Worm (Caenorhabditis elegans) whole organism, L4 larva: ENCODE data around the gene ptr-25.

Experiments
- R02D3.7 ChIP-seq: fragments of 150-350 bp; sonication (generic microtip); optimal IDR thresholded peaks from 3 replicates; lab custom pipeline; 2014; ENCODE audit warnings: missing biosample characterization, missing genetic modification characterization
- T20F7.1 ChIP-seq: fragments of 200-800 bp; sonication (Bioruptor generic); optimal IDR thresholded peaks from 2 replicates; lab custom pipeline; 2018; ENCODE audit warnings: mild to moderate bottlenecking, missing genetic modification characterization, missing compliant biosample characterization
- T26A8.4 ChIP-seq: fragments of 200-800 bp; sonication (Bioruptor generic); IDR thresholded peaks from 2 replicates; pipeline ENCODE4 v1.3.6; 2022; ENCODE audit warnings: missing genetic modification characterization, missing compliant biosample characterization
- Y105C5A.15 ChIP-seq: fragments of 200-800 bp; sonication (Bioruptor generic); IDR thresholded peaks from 2 replicates; pipeline ENCODE4 v1.3.6; 2022; ENCODE audit warnings: missing genetic modification characterization, missing compliant biosample characterization
- Y48G9A.11 ChIP-seq: fragments of 200-800 bp; sonication (Bioruptor generic); IDR thresholded peaks from 2 replicates; pipeline ENCODE4 v1.3.6; 2022; ENCODE audit warnings: missing genetic modification reagents, missing genetic modification characterization, missing compliant biosample characterization
- ZK546.5 ChIP-seq, 2 experiments: sonication (generic microtip); optimal IDR thresholded peaks; 2 replicates each; lab custom pipeline; 2017; ENCODE audit warnings: missing biosample characterization in 2 of 2, missing genetic modification characterization in 2 of 2
- ama-1 ChIP-seq: fragments of 150-350 bp; optimal IDR thresholded peaks from 2 replicates; lab custom pipeline; 2014; ENCODE audit warnings: inconsistent platforms, mixed read lengths
- ceh-44 ChIP-seq: fragments of 200-800 bp; sonication (Bioruptor generic); IDR thresholded peaks from 2 replicates; pipeline ENCODE4 v1.3.6; 2022; ENCODE audit warnings: missing genetic modification reagents, missing genetic modification characterization, missing compliant biosample characterization
- ces-1 ChIP-seq: fragments of 150-350 bp; sonication (generic microtip); optimal IDR thresholded peaks from 4 replicates; lab custom pipeline; 2014; ENCODE audit warnings: missing biosample characterization, missing genetic modification reagents, missing genetic modification characterization
- cey-2 ChIP-seq: sonication (generic microtip); optimal IDR thresholded peaks from 3 replicates; lab custom pipeline; 2017; ENCODE audit warnings: missing genetic modification characterization, mild to moderate bottlenecking, missing compliant biosample characterization, antibody characterized with exemption, borderline replicate concordance; ENCODE audit not compliant: insufficient read depth
- daf-12 ChIP-seq: fragments of 150-350 bp; optimal IDR thresholded peaks from 2 replicates; lab custom pipeline; 2014; ENCODE audit warnings: missing biosample characterization, missing genetic modification reagents, missing genetic modification characterization
- daf-19 ChIP-seq: fragments of 200-800 bp; sonication (Bioruptor generic); conservative IDR thresholded peaks from 2 replicates; pipeline ENCODE4 v1.3.6; 2022; ENCODE audit warnings: missing genetic modification characterization, missing compliant biosample characterization
- daf-8 ChIP-seq: fragments of 200-800 bp; sonication (Bioruptor generic); IDR thresholded peaks from 2 replicates; pipeline ENCODE4 v1.3.6; 2022; ENCODE audit warnings: missing genetic modification characterization, missing compliant biosample characterization
- dmd-6 ChIP-seq: fragments of 200-800 bp; sonication (Bioruptor generic); IDR thresholded peaks from 2 replicates; pipeline ENCODE4 v1.3.6; 2022; ENCODE audit warnings: missing genetic modification reagents, missing genetic modification characterization, missing compliant biosample characterization
- duxl-1 ChIP-seq: sonication (generic microtip); optimal IDR thresholded peaks from 2 replicates; lab custom pipeline; 2016; ENCODE audit warnings: mild to moderate bottlenecking, missing genetic modification characterization, moderate library complexity, missing compliant biosample characterization; ENCODE audit not compliant: poor library complexity
- fkh-10 ChIP-seq: fragments of 150-350 bp; optimal IDR thresholded peaks from 2 replicates; lab custom pipeline; 2014; ENCODE audit warnings: missing biosample characterization, missing genetic modification reagents, missing genetic modification characterization
- fos-1 ChIP-seq: fragments of 150-350 bp; optimal IDR thresholded peaks from 2 replicates; lab custom pipeline; 2014; ENCODE audit warnings: missing biosample characterization, missing genetic modification characterization
- hif-1 ChIP-seq, 2 experiments: sonication (generic microtip); optimal IDR thresholded peaks; 2 replicates each; lab custom pipeline; 2016 to 2017; ENCODE audit warnings: missing compliant biosample characterization in 2 of 2, missing genetic modification characterization in 2 of 2, missing genetic modification reagents in 2 of 2, missing genotype in 2 of 2, mild to moderate bottlenecking in 1 of 2
- hlh-30 ChIP-seq: sonication (generic microtip); optimal IDR thresholded peaks from 2 replicates; lab custom pipeline; 2017; ENCODE audit warnings: antibody characterized with exemption, mild to moderate bottlenecking, missing genetic modification characterization, missing compliant biosample characterization; ENCODE audit not compliant: insufficient read depth
- jun-1 ChIP-seq: fragments of 150-350 bp; optimal IDR thresholded peaks from 2 replicates; lab custom pipeline; 2014; ENCODE audit warnings: missing biosample characterization, missing genetic modification reagents, missing genetic modification characterization
- lin-1 ChIP-seq: fragments of 200-800 bp; sonication (Bioruptor generic); IDR thresholded peaks from 2 replicates; pipeline ENCODE4 v1.3.6; 2022; ENCODE audit warnings: missing genetic modification reagents, missing genetic modification characterization, missing compliant biosample characterization
- lin-13 ChIP-seq: fragments of 150-350 bp; optimal IDR thresholded peaks from 2 replicates; lab custom pipeline; 2014; ENCODE audit warnings: missing biosample characterization, missing genetic modification reagents, missing genetic modification characterization
- lin-29 ChIP-seq: fragments of 200-800 bp; sonication (Bioruptor generic); IDR thresholded peaks from 2 replicates; pipeline ENCODE4 v1.3.6; 2022; ENCODE audit warnings: missing genetic modification reagents, missing genetic modification characterization, missing compliant biosample characterization
- lin-38 ChIP-seq: fragments of 200-800 bp; sonication (Bioruptor generic); IDR thresholded peaks from 2 replicates; pipeline ENCODE4 v1.3.6; 2022; ENCODE audit warnings: missing genetic modification reagents, missing genetic modification characterization, missing compliant biosample characterization
- madf-5 ChIP-seq, 2 experiments: fragments of 200-800 bp; sonication (Bioruptor generic); IDR thresholded peaks; 2 replicates each; pipeline ENCODE4 v1.3.6; 2022; ENCODE audit warnings: missing compliant biosample characterization in 2 of 2, missing genetic modification characterization in 2 of 2
- madf-9 ChIP-seq: fragments of 200-800 bp; sonication (Bioruptor generic); conservative IDR thresholded peaks from 2 replicates; pipeline ENCODE4 v1.3.6; 2022; ENCODE audit warnings: missing genetic modification reagents, missing genetic modification characterization, missing compliant biosample characterization
- mdl-1 ChIP-seq, 2 experiments: fragments of 150-350 bp in 1 of 2; sonication (generic microtip) in 1 of 2; optimal IDR thresholded peaks; 2 replicates each; lab custom pipeline; 2014 to 2017; ENCODE audit warnings: missing biosample characterization in 2 of 2, missing genetic modification characterization in 2 of 2
- mdt-29 ChIP-seq: fragments of 200-800 bp; sonication (Bioruptor generic); IDR thresholded peaks from 2 replicates; pipeline ENCODE4 v1.3.6; 2022; ENCODE audit warnings: missing genetic modification reagents, missing genetic modification characterization, missing compliant biosample characterization
- mep-1 ChIP-seq: fragments of 150-350 bp; sonication (generic microtip); optimal IDR thresholded peaks from 3 replicates; lab custom pipeline; 2014; ENCODE audit warnings: missing biosample characterization, missing genetic modification characterization
- mxl-2 ChIP-seq: fragments of 200-800 bp; sonication (Bioruptor generic); conservative IDR thresholded peaks from 2 replicates; pipeline ENCODE4 v1.3.6; 2022; ENCODE audit warnings: missing genetic modification reagents, missing genetic modification characterization, missing compliant biosample characterization
- mxl-3 ChIP-seq: fragments of 200-800 bp; sonication (Bioruptor generic); optimal IDR thresholded peaks from 2 replicates; lab custom pipeline; 2018; ENCODE audit warnings: mild to moderate bottlenecking, missing genetic modification characterization, missing compliant biosample characterization
- nhr-11 ChIP-seq: fragments of 150-350 bp; optimal IDR thresholded peaks from 2 replicates; lab custom pipeline; 2014; ENCODE audit warnings: missing biosample characterization, missing genetic modification characterization
- nhr-28 ChIP-seq: fragments of 150-350 bp; optimal IDR thresholded peaks from 2 replicates; lab custom pipeline; 2014; ENCODE audit warnings: missing biosample characterization, missing genetic modification characterization
- nhr-41 ChIP-seq: fragments of 200-800 bp; sonication (Bioruptor generic); IDR thresholded peaks from 2 replicates; pipeline ENCODE4 v1.3.6; 2022; ENCODE audit warnings: missing genetic modification reagents, missing genetic modification characterization, missing compliant biosample characterization
- nhr-76 ChIP-seq: fragments of 150-350 bp; optimal IDR thresholded peaks from 2 replicates; lab custom pipeline; 2014; ENCODE audit warnings: missing biosample characterization, missing genetic modification characterization
- nhr-77 ChIP-seq: fragments of 150-350 bp; optimal IDR thresholded peaks from 2 replicates; lab custom pipeline; 2014; ENCODE audit warnings: missing biosample characterization, missing genetic modification characterization
- pha-4 ChIP-seq, 2 experiments: fragments of 150-350 bp in 1 of 2; fragments of 200-800 bp in 1 of 2; sonication (Bioruptor generic) in 1 of 2; IDR thresholded peaks in 1 of 2; optimal IDR thresholded peaks in 1 of 2; 2 replicates each; pipeline versions ENCODE4 v1.3.6 to Lab custom; 2014 to 2022; ENCODE audit warnings: missing genetic modification characterization in 2 of 2, missing genetic modification reagents in 2 of 2, missing biosample characterization in 1 of 2, missing compliant biosample characterization in 1 of 2
- php-3 ChIP-seq: fragments of 200-800 bp; sonication (Bioruptor generic); IDR thresholded peaks from 2 replicates; pipeline ENCODE4 v1.3.6; 2022; ENCODE audit warnings: missing genetic modification reagents, missing genetic modification characterization, missing compliant biosample characterization
- pqm-1 ChIP-seq: sonication (generic microtip); optimal IDR thresholded peaks from 2 replicates; lab custom pipeline; 2017; ENCODE audit warnings: missing biosample characterization, missing genetic modification characterization
- rbr-2 ChIP-seq: sonication (generic microtip); optimal IDR thresholded peaks from 2 replicates; lab custom pipeline; 2016; ENCODE audit warnings: missing genotype, missing genetic modification characterization, missing compliant biosample characterization
- saeg-2 ChIP-seq: fragments of 200-800 bp; sonication (Bioruptor generic); IDR thresholded peaks from 2 replicates; pipeline ENCODE4 v1.3.6; 2022; ENCODE audit warnings: missing genetic modification reagents, missing genetic modification characterization, missing compliant biosample characterization
- set-16 ChIP-seq: fragments of 200-800 bp; sonication (Bioruptor generic); IDR thresholded peaks from 2 replicates; pipeline ENCODE4 v1.3.6; 2022; ENCODE audit warnings: missing genetic modification reagents, missing genetic modification characterization, missing compliant biosample characterization
- snpc-4 ChIP-seq: fragments of 150-350 bp; optimal IDR thresholded peaks from 2 replicates; lab custom pipeline; 2014; ENCODE audit warnings: missing biosample characterization, missing genetic modification characterization
- tag-97 ChIP-seq: fragments of 200-800 bp; sonication (Bioruptor generic); IDR thresholded peaks from 2 replicates; pipeline ENCODE4 v1.3.6; 2022; ENCODE audit warnings: missing genetic modification characterization, missing compliant biosample characterization
- unc-62 ChIP-seq, 3 experiments: fragments of 150-350 bp in 1 of 3; sonication (generic microtip); optimal IDR thresholded peaks in 2 of 3; peaks in 1 of 3; 1 replicate in 1 of 3; 2 replicates in 2 of 3; lab custom pipeline; 2014 to 2017; ENCODE audit warnings: missing biosample characterization in 3 of 3, missing genetic modification characterization in 3 of 3, missing genetic modification reagents in 3 of 3, missing genotype in 1 of 3
- zag-1 ChIP-seq: fragments of 150-350 bp; optimal IDR thresholded peaks from 2 replicates; lab custom pipeline; 2014; ENCODE audit warnings: missing biosample characterization, missing genetic modification characterization
- zfp-3 ChIP-seq: fragments of 200-800 bp; sonication (Bioruptor generic); conservative IDR thresholded peaks from 2 replicates; pipeline ENCODE4 v1.3.6; 2022; ENCODE audit warnings: missing genetic modification reagents, missing genetic modification characterization, missing compliant biosample characterization
- zip-11 ChIP-seq: fragments of 200-800 bp; sonication (Bioruptor generic); IDR thresholded peaks from 2 replicates; pipeline ENCODE4 v1.3.6; 2022; ENCODE audit warnings: missing genetic modification characterization, missing compliant biosample characterization
- zip-2 ChIP-seq: fragments of 150-350 bp; optimal IDR thresholded peaks from 2 replicates; lab custom pipeline; 2014; ENCODE audit warnings: missing biosample characterization, missing genetic modification characterization
- ztf-11 ChIP-seq: fragments of 150-350 bp; optimal IDR thresholded peaks from 2 replicates; lab custom pipeline; 2014; ENCODE audit warnings: missing biosample characterization, missing genetic modification characterization
- ztf-7 ChIP-seq: fragments of 150-350 bp; optimal IDR thresholded peaks from 2 replicates; lab custom pipeline; 2014; ENCODE audit warnings: missing biosample characterization, missing genetic modification characterization

Gene ptr-25

DNA sequence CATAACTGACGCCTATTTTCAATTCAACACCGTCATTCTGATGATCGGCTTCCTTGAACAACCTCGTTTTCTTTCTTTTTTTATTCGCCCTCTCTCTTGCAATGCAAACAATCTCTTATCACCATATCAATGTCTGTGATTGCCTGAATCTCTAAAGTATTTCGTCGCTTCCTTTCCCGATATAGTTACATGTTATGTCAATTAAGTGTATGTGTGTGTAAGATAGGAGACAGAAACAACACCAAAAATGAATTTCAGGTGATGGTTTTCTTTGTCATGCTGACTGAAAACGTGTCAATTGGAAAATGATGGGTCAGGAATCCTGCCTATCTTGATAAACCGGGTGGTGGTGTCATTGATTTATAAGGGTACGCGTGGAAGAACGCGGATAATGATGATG, 45.4 kb downstream of the ptr-25 start (continued):
- TF ChIP-seq mxl-2, result no peak
- TF ChIP-seq lin-13, result peak; percentile 71
- TF ChIP-seq daf-8, result no peak
- peak; percentile 87 for TF ChIP-seq mxl-3 (GFP tag; lab: Kevin White, UChicago)
- no peak for TF ChIP-seq tag-97
- no peak for TF ChIP-seq zip-11 (GFP tag; lab: Robert Waterston, UW)
- TF ChIP-seq Y48G9A.11 (GFP tag; lab: Robert Waterston, UW), result no peak
- TF ChIP-seq ama-1 (lab: Kevin White, UChicago), result no peak
- TF ChIP-seq pha-4 (GFP tag; IDR thresholded peaks at IDR 0.05; lab: Robert Waterston, UW), result no peak; the same call in 1 of the 2 replicates
- TF ChIP-seq pha-4 (tag; optimal IDR thresholded peaks at IDR 0.05; lab: Kevin White, UChicago), result no peak
- no peak for TF ChIP-seq nhr-11
- 0 out of 2 replicates have a peak, but pooled peaks have one; percentile 40 for TF ChIP-seq mdt-29 (GFP tag; lab: Robert Waterston, UW)
- peak; percentile 55 for TF ChIP-seq jun-1 (tag; lab: Kevin White, UChicago)
- 0 out of 2 replicates have a peak, but pooled peaks have one; percentile 33 for TF ChIP-seq T26A8.4
- no peak for TF ChIP-seq daf-19
- no peak for TF ChIP-seq T20F7.1
- TF ChIP-seq set-16 (GFP tag; lab: Robert Waterston, UW), result no peak
- peak; percentile 85 for TF ChIP-seq hlh-30
- TF ChIP-seq nhr-28, result peak; percentile 94
- TF ChIP-seq ztf-7 (tag; lab: Kevin White, UChicago), result peak; percentile 6
- TF ChIP-seq dmd-6 (GFP tag; lab: Robert Waterston, UW), result peak; percentile 94
- TF ChIP-seq zag-1, result no peak
- no peak for TF ChIP-seq ZK546.5 (tag; optimal IDR thresholded peaks at IDR 0.05; lab: Kevin White, UChicago)
- peak; percentile 97 for TF ChIP-seq pqm-1 (tag; lab: Kevin White, UChicago)
- TF ChIP-seq daf-12 (tag; lab: Kevin White, UChicago), result no peak
- no peak for TF ChIP-seq fos-1
- peak; percentile 76 for TF ChIP-seq lin-1 (GFP tag; lab: Robert Waterston, UW)
- TF ChIP-seq madf-5 (GFP tag; IDR thresholded peaks at IDR 0.05; lab: Robert Waterston, UW), result no peak
- TF ChIP-seq R02D3.7 (tag; lab: Kevin White, UChicago), result no peak
- TF ChIP-seq zfp-3 (GFP tag; lab: Robert Waterston, UW), result no peak
- TF ChIP-seq cey-2 (tag; lab: Kevin White, UChicago), result no peak
- peak; percentile 80 for TF ChIP-seq nhr-77 (tag; lab: Kevin White, UChicago)
- TF ChIP-seq zip-2 (tag; lab: Kevin White, UChicago), result no peak
- TF ChIP-seq hif-1 (tag; optimal IDR thresholded peaks at IDR 0.05; lab: Kevin White, UChicago), result peak in 1 of 2 experiments; percentile 84
- no peak for TF ChIP-seq madf-9
- peak; percentile 11; the same call in 1 of the 2 replicates for TF ChIP-seq nhr-41 (GFP tag; lab: Robert Waterston, UW)
- TF ChIP-seq lin-38 (GFP tag; lab: Robert Waterston, UW), result 0 out of 2 replicates have a peak, but pooled peaks have one; percentile 8
- no peak for TF ChIP-seq ceh-44
- TF ChIP-seq snpc-4 (tag; lab: Kevin White, UChicago), result no peak
- no peak for TF ChIP-seq nhr-76 (tag; lab: Kevin White, UChicago)
- no peak for TF ChIP-seq ces-1
- peak; percentile 7 for TF ChIP-seq rbr-2 (tag; lab: Kevin White, UChicago)
- TF ChIP-seq mep-1 (tag; lab: Kevin White, UChicago), result peak; percentile 55
- TF ChIP-seq saeg-2 (GFP tag; lab: Robert Waterston, UW), result no peak
- TF ChIP-seq Y105C5A.15 (GFP tag; lab: Robert Waterston, UW), result no peak
- no peak for TF ChIP-seq ztf-11 (tag; lab: Kevin White, UChicago)
- no peak for TF ChIP-seq duxl-1 (tag; lab: Kevin White, UChicago)
- TF ChIP-seq fkh-10 (GFP tag; lab: Kevin White, UChicago), result no peak
- peak; percentile 10 to 85 for TF ChIP-seq mdl-1 (tag; optimal IDR thresholded peaks at IDR 0.05; lab: Kevin White, UChicago)
- TF ChIP-seq unc-62 (GFP tag; optimal IDR thresholded peaks at IDR 0.05 in 1 of 2; lab: Kevin White, UChicago), result peak; percentile 3 to 98
- TF ChIP-seq unc-62 (tag; optimal IDR thresholded peaks at IDR 0.05; lab: Kevin White, UChicago), result no peak
- peak; percentile 48 for TF ChIP-seq php-3
- TF ChIP-seq lin-29 (GFP tag; lab: Robert Waterston, UW), result no peak
